Worm (Caenorhabditis elegans) whole organism, young adult: ENCODE results near the gene lys-4.

Experiments
- F22D6.2 ChIP-seq: sonication (generic microtip); optimal IDR thresholded peaks from 2 replicates; lab custom pipeline; 2016; ENCODE audit warnings: mild to moderate bottlenecking, missing genetic modification characterization, missing compliant biosample characterization
- Y53G8AR.9 ChIP-seq: fragments of 200-800 bp; sonication (Bioruptor generic); conservative IDR thresholded peaks from 2 replicates; pipeline ENCODE4 v1.3.6; 2022; ENCODE audit warnings: missing genetic modification reagents, missing genetic modification characterization, missing compliant biosample characterization
- akir-1 ChIP-seq: fragments of 200-800 bp; sonication (Bioruptor generic); optimal IDR thresholded peaks from 2 replicates; lab custom pipeline; 2018; ENCODE audit warnings: mild to moderate bottlenecking, missing genetic modification characterization, moderate library complexity, missing compliant biosample characterization
- ama-1 ChIP-seq, 3 experiments: fragments of 150-350 bp in 1 of 3; sonication (generic microtip) in 2 of 3; optimal IDR thresholded peaks; 2 replicates each; lab custom pipeline; 2014 to 2018; ENCODE audit warnings: missing biosample characterization in 2 of 3, missing genetic modification characterization in 2 of 3, missing genetic modification reagents in 2 of 3
- madf-6 ChIP-seq: fragments of 200-800 bp; sonication (Bioruptor generic); IDR thresholded peaks from 2 replicates; pipeline ENCODE4 v1.3.6; 2022; ENCODE audit warnings: missing genetic modification reagents, missing genetic modification characterization, missing compliant biosample characterization
- mcd-1 ChIP-seq: fragments of 200-800 bp; sonication (Bioruptor generic); IDR thresholded peaks from 2 replicates; pipeline ENCODE4 v1.3.6; 2022; ENCODE audit warnings: missing genetic modification reagents, missing genetic modification characterization, missing compliant biosample characterization
- ztf-28 ChIP-seq: fragments of 200-800 bp; sonication (Bioruptor generic); IDR thresholded peaks from 2 replicates; pipeline ENCODE4 v1.3.6; 2022; ENCODE audit warnings: missing genetic modification reagents, missing genetic modification characterization, missing compliant biosample characterization

ce11 chrIV:11586484-11586883 lies 36.5 kb downstream of the lys-4 start:
- no peak for TF ChIP-seq ama-1 (optimal IDR thresholded peaks at IDR 0.05; lab: Kevin White, UChicago)
- TF ChIP-seq ama-1 (GFP tag; optimal IDR thresholded peaks at IDR 0.05; lab: Kevin White, UChicago), result no peak
- no peak for TF ChIP-seq madf-6 (GFP tag; lab: Robert Waterston, UW)
- TF ChIP-seq akir-1 (GFP tag; lab: Kevin White, UChicago), result no peak
- TF ChIP-seq ztf-28 (GFP tag; lab: Robert Waterston, UW), result no peak
- TF ChIP-seq F22D6.2, result no peak
- TF ChIP-seq Y53G8AR.9 (GFP tag; lab: Robert Waterston, UW), result no peak
- TF ChIP-seq mcd-1, result no peak
